Worm (Caenorhabditis elegans): Measurements from ENCODE around the gene ndab-2.
A peak's percentile ranks its signal among the peaks of the same experiment; 100 is the strongest.

ce11 chrIII:7155631-7156030, 24.9 kb upstream of the ndab-2 start:
- TF ChIP-seq zip-8 (tag; optimal IDR thresholded peaks at IDR 0.05) (no peak), snpc-4 (tag; optimal IDR thresholded peaks at IDR 0.05) (no peak), blmp-1 (tag; optimal IDR thresholded peaks at IDR 0.05) (no peak), drap-1 (GFP tag; optimal IDR thresholded peaks at IDR 0.05) (peak; percentile 47), flh-1 (GFP tag; optimal IDR thresholded peaks at IDR 0.05) (no peak), pha-4 (tag; optimal IDR thresholded peaks at IDR 0.05) (peak; percentile 73), M03D4.4 (tag; optimal IDR thresholded peaks at IDR 0.05) (peak; percentile 13), nhr-2 (tag; optimal IDR thresholded peaks at IDR 0.05) (peak; percentile 52), lsy-2 (tag; optimal IDR thresholded peaks at IDR 0.05) (peak; percentile 72), nhr-28 (tag; optimal IDR thresholded peaks at IDR 0.05) (no peak), tbx-8 (GFP tag; optimal IDR thresholded peaks at IDR 0.05) (peak; percentile 1), ztf-11 (tag; optimal IDR thresholded peaks at IDR 0.05) (peak; percentile 65), mep-1 (tag; optimal IDR thresholded peaks at IDR 0.05) (peak; percentile 77), elt-3 (tag; optimal IDR thresholded peaks at IDR 0.05) (no peak)
